4 fruit fly cellular contexts compared by ENCODE assay signal in genomic region chrX:11621866-11622648, dm6.
TF ChIP-seq lines count a peak whose summit lies in the region.

Gene Ptp10D (plus strand): TSS chrX:11622015.

TF ChIP-seq in whole organism, adult, 20 proteins besides CTCF, POLR2A, EP300 and RAD21 (continued from another document):
- no peak for TF ChIP-seq cnc (optimal IDR thresholded peaks at IDR 0.05; lab: Kevin White, UChicago)

TF ChIP-seq in whole organism, embryonic, 481 proteins besides CTCF, POLR2A, EP300 and RAD21 (continued from another document and continues in another):
- TF ChIP-seq usp (GFP tag; optimal IDR thresholded peaks at IDR 0.05; lab: Kevin White, UChicago) (no peak), CG18619 (GFP tag; optimal IDR thresholded peaks at IDR 0.05; lab: Kevin White, UChicago) (no peak), CG12071 (GFP tag; optimal IDR thresholded peaks at IDR 0.05; lab: Kevin White, UChicago) (no peak), CG5245 (GFP tag; optimal IDR thresholded peaks at IDR 0.05; lab: Kevin White, UChicago) (no peak), trem (tag; optimal IDR thresholded peaks at IDR 0.05; lab: Kevin White, UChicago) (no peak), psq (GFP tag; optimal IDR thresholded peaks at IDR 0.05; lab: Kevin White, UChicago) (no peak), Opbp (GFP tag; IDR thresholded peaks at IDR 0.05; lab: Robert Waterston, UW; ENCODE audit: partially characterized antibody) (peak; percentile 94), CG10366 (GFP tag; IDR thresholded peaks at IDR 0.05; lab: Robert Waterston, UW) (no peak), CG17385 (GFP tag; optimal IDR thresholded peaks at IDR 0.05; lab: Kevin White, UChicago) (no peak), dan (GFP tag; IDR thresholded peaks at IDR 0.05; lab: Robert Waterston, UW) (no peak), CG33557 (GFP tag; optimal IDR thresholded peaks at IDR 0.05; lab: Kevin White, UChicago) (no peak), CG1024 (GFP tag; IDR thresholded peaks at IDR 0.05; lab: Robert Waterston, UW) (no peak), zfh1 (GFP tag; IDR thresholded peaks at IDR 0.05; lab: Robert Waterston, UW) (no peak), twi (tag; optimal IDR thresholded peaks at IDR 0.05; lab: Kevin White, UChicago) (no peak), zfh2 (GFP tag; optimal IDR thresholded peaks at IDR 0.05; lab: Kevin White, UChicago) (no peak), amos (GFP tag; IDR thresholded peaks at IDR 0.05; lab: Robert Waterston, UW; ENCODE audit: partially characterized antibody) (peak; percentile 96), mld (GFP tag; IDR thresholded peaks at IDR 0.05; lab: Robert Waterston, UW; ENCODE audit: partially characterized antibody) (peak; percentile 89), bsh (GFP tag; optimal IDR thresholded peaks at IDR 0.05; lab: Kevin White, UChicago) (no peak), Oli (tag; optimal IDR thresholded peaks at IDR 0.05; lab: Kevin White, UChicago) (no peak), prd (optimal IDR thresholded peaks at IDR 0.05; lab: Kevin White, UChicago) (no peak), prd (GFP tag; IDR thresholded peaks at IDR 0.05; lab: Robert Waterston, UW) (no peak), CG12299 (tag; optimal IDR thresholded peaks at IDR 0.05; lab: Kevin White, UChicago) (peak; percentile 25), NfI (GFP tag; optimal IDR thresholded peaks at IDR 0.05; lab: Kevin White, UChicago) (peak; percentile 6), Atf3 (GFP tag; optimal IDR thresholded peaks at IDR 0.05; lab: Kevin White, UChicago) (no peak), CG2875 (GFP tag; optimal IDR thresholded peaks at IDR 0.05; lab: Kevin White, UChicago) (peak; percentile 21), ewg (GFP tag; optimal IDR thresholded peaks at IDR 0.05; lab: Kevin White, UChicago) (peak; percentile 30), CG15269 (tag; optimal IDR thresholded peaks at IDR 0.05; lab: Kevin White, UChicago) (peak; percentile 10), bab2 (GFP tag; optimal IDR thresholded peaks at IDR 0.05; lab: Kevin White, UChicago) (no peak), CG3838 (GFP tag; optimal IDR thresholded peaks at IDR 0.05; lab: Kevin White, UChicago) (peak; percentile 17), gro (GFP tag; optimal IDR thresholded peaks at IDR 0.05; lab: Kevin White, UChicago) (peak; percentile 63), YL-1 (GFP tag; optimal IDR thresholded peaks at IDR 0.05; lab: Kevin White, UChicago) (peak; percentile 7), Aef1 (GFP tag; IDR thresholded peaks at IDR 0.05; lab: Robert Waterston, UW) (no peak), cwo (GFP tag; optimal IDR thresholded peaks at IDR 0.05; lab: Kevin White, UChicago) (peak; percentile 81), Mes4 (GFP tag; optimal IDR thresholded peaks at IDR 0.05; lab: Kevin White, UChicago) (no peak), vvl (GFP tag; IDR thresholded peaks at IDR 0.05; lab: Robert Waterston, UW) (peak; percentile 51), sisA (GFP tag; IDR thresholded peaks at IDR 0.05; lab: Robert Waterston, UW) (no peak), scrt (GFP tag; optimal IDR thresholded peaks at IDR 0.05; lab: Kevin White, UChicago) (peak; percentile 22), bbx (GFP tag; IDR thresholded peaks at IDR 0.05; lab: Robert Waterston, UW; ENCODE audit: partially characterized antibody) (peak; percentile 94), CG1647 (GFP tag; optimal IDR thresholded peaks at IDR 0.05; lab: Kevin White, UChicago) (no peak), crol (GFP tag; IDR thresholded peaks at IDR 0.05; lab: Robert Waterston, UW) (peak; percentile 13; the same call in 1 of the 2 replicates), gsb (GFP tag; IDR thresholded peaks at IDR 0.05; lab: Robert Waterston, UW) (no peak), pros (GFP tag; optimal IDR thresholded peaks at IDR 0.05; lab: Kevin White, UChicago) (no peak), Nf-YC (tag; optimal IDR thresholded peaks at IDR 0.05; lab: Kevin White, UChicago) (peak; percentile 37), CG8281 (tag; optimal IDR thresholded peaks at IDR 0.05; lab: Kevin White, UChicago) (no peak), CG3065 (GFP tag; optimal IDR thresholded peaks at IDR 0.05; lab: Kevin White, UChicago) (no peak)

TF ChIP-seq in whole organism, prepupa, 60 proteins besides CTCF, POLR2A, EP300 and RAD21 (continued from another document):
- TF ChIP-seq Eip75B (GFP tag; optimal IDR thresholded peaks at IDR 0.05; lab: Kevin White, UChicago), result peak; percentile 7
- peak; percentile 41; the same call in 1 of the 3 replicates for TF ChIP-seq CG8119 (GFP tag; IDR thresholded peaks at IDR 0.05; lab: Robert Waterston, UW)
- TF ChIP-seq CG1621 (tag; optimal IDR thresholded peaks at IDR 0.05; lab: Kevin White, UChicago), result peak; percentile 97
- peak; percentile 54 for TF ChIP-seq fkh (GFP tag; optimal IDR thresholded peaks at IDR 0.05; lab: Kevin White, UChicago)
- TF ChIP-seq CG6276 (GFP tag; optimal IDR thresholded peaks at IDR 0.05; lab: Kevin White, UChicago), result no peak
- TF ChIP-seq Lpt (GFP tag; optimal IDR thresholded peaks at IDR 0.05; lab: Kevin White, UChicago), result peak; percentile 4
- no peak for TF ChIP-seq acj6 (GFP tag; optimal IDR thresholded peaks at IDR 0.05; lab: Kevin White, UChicago)
- TF ChIP-seq Blimp-1 (GFP tag; optimal IDR thresholded peaks at IDR 0.05; lab: Kevin White, UChicago), result peak; percentile 25
- no peak for TF ChIP-seq spab (GFP tag; optimal IDR thresholded peaks at IDR 0.05; lab: Kevin White, UChicago)
- no peak for TF ChIP-seq CG8632 (GFP tag; optimal IDR thresholded peaks at IDR 0.05; lab: Kevin White, UChicago)
- no peak for TF ChIP-seq fd85E (GFP tag; optimal IDR thresholded peaks at IDR 0.05; lab: Kevin White, UChicago)
- TF ChIP-seq CG7368 (GFP tag; optimal IDR thresholded peaks at IDR 0.05; lab: Kevin White, UChicago), result no peak
- TF ChIP-seq Sox14 (GFP tag; optimal IDR thresholded peaks at IDR 0.05; lab: Kevin White, UChicago), result no peak
- TF ChIP-seq Eip78C (GFP tag; lab: Kevin White, UChicago), result peak; percentile 38
- TF ChIP-seq cyc (GFP tag; optimal IDR thresholded peaks at IDR 0.05; lab: Kevin White, UChicago), result no peak
- no peak for TF ChIP-seq Gug (GFP tag; IDR thresholded peaks at IDR 0.05; lab: Robert Waterston, UW)
- no peak for TF ChIP-seq pdm3 (GFP tag; optimal IDR thresholded peaks at IDR 0.05; lab: Kevin White, UChicago)
- peak; percentile 68 for TF ChIP-seq CG6163 (GFP tag; IDR thresholded peaks at IDR 0.05; lab: Robert Waterston, UW)

TF ChIP-seq in whole organism, wandering third instar larva, 38 proteins besides CTCF, POLR2A, EP300 and RAD21 (continued from another document):
- no peak for TF ChIP-seq dmrt93B (GFP tag; optimal IDR thresholded peaks at IDR 0.05; lab: Kevin White, UChicago)
- TF ChIP-seq sage (GFP tag; optimal IDR thresholded peaks at IDR 0.05; lab: Kevin White, UChicago), result no peak
- peak; percentile 88 for TF ChIP-seq h (GFP tag; optimal IDR thresholded peaks at IDR 0.05; lab: Kevin White, UChicago)
- TF ChIP-seq ey (GFP tag; optimal IDR thresholded peaks at IDR 0.05; lab: Kevin White, UChicago), result no peak
- peak; percentile 12 for TF ChIP-seq OdsH (GFP tag; optimal IDR thresholded peaks at IDR 0.05; lab: Kevin White, UChicago)
- no peak for TF ChIP-seq CrebA (GFP tag; optimal IDR thresholded peaks at IDR 0.05; lab: Kevin White, UChicago; ENCODE audit: borderline replicate concordance)
- TF ChIP-seq Hr83 (GFP tag; optimal IDR thresholded peaks at IDR 0.05; lab: Kevin White, UChicago; ENCODE audit: poor library complexity, severe bottlenecking), result peak; percentile 75
